Worm (Caenorhabditis elegans) whole organism, dauer: Measurements from ENCODE around the gene gtf-2H1.

Source experiments
- unc-62 ChIP-seq: sonication (generic microtip); optimal IDR thresholded peaks from 2 replicates; lab custom pipeline; 2017; ENCODE audit warnings: missing biosample characterization, missing genetic modification reagents, missing genetic modification characterization

gtf-2H1 gene

ce11 chrIV:177487-177886, 54.1 kb downstream of the gtf-2H1 start:
- no peak for TF ChIP-seq unc-62 (GFP tag; lab: Kevin White, UChicago)

ce11 chrIV:175698-176097, 55.9 kb downstream of the gtf-2H1 start:
- no peak for TF ChIP-seq unc-62 (GFP tag; lab: Kevin White, UChicago)
